Worm (Caenorhabditis elegans): ENCODE data around the gene arrd-2.

DNA sequence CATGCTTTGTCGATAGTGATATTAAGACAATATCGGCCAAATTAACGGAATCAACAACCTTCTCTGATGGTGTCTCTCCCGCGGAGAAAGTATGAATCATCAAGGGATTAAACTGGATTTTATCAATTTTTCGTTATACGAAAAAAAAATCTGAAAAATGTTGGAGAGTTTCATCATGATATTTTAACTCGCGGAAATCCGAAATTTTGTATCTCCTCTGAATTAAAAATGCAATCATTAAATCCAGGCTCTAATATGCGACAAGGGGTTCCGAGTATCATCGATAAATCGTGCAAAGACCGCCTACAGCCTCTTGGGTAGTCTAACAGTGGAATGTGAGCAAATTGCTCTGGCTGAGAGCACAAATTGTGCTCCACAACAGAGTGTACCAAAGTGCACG, 30.4 kb upstream of the arrd-2 start, which contains the start of gene C06C3.10:
- TF ChIP-seq ztf-4 (tag; optimal IDR thresholded peaks at IDR 0.05) = no peak
- no peak for TF ChIP-seq nhr-12 (tag; optimal IDR thresholded peaks at IDR 0.05)
- no peak for TF ChIP-seq blmp-1 (tag; optimal IDR thresholded peaks at IDR 0.05; ENCODE audit: insufficient read depth)
- TF ChIP-seq ztf-1 (GFP tag; conservative IDR thresholded peaks at IDR 0.05) = no peak
- no peak for TF ChIP-seq nhr-21 (tag; optimal IDR thresholded peaks at IDR 0.05)
- no peak for TF ChIP-seq gmeb-1 (tag; optimal IDR thresholded peaks at IDR 0.05)
